Fruit fly (Drosophila melanogaster) whole organism, embryonic: ENCODE data around the gene Unc-115b.

ENCODE experiments used
- ATbp ChIP-seq: fragments of 200-800 bp; sonication (Bioruptor generic); optimal IDR thresholded peaks from 2 replicates; lab custom pipeline; 2017; ENCODE audit warnings: missing biosample characterization, mild to moderate bottlenecking, missing genetic modification characterization, missing genetic modification reagents
- Atf6 ChIP-seq: fragments of 200-800 bp; sonication (Bioruptor generic); IDR thresholded peaks from 2 replicates; pipeline ENCODE4 v1.3.6; 2022; ENCODE audit warnings: missing biosample characterization, missing genetic modification characterization
- CG1024 ChIP-seq: fragments of 200-800 bp; sonication (Bioruptor generic); IDR thresholded peaks from 2 replicates; pipeline ENCODE4 v1.3.6; 2022; ENCODE audit warnings: missing biosample characterization, missing genetic modification characterization
- CG10431 ChIP-seq: fragments of 200-800 bp; sonication (Bioruptor generic); optimal IDR thresholded peaks from 3 replicates; lab custom pipeline; 2018; ENCODE audit warnings: missing biosample characterization, mild to moderate bottlenecking, missing genetic modification characterization
- CG10543 ChIP-seq: fragments of 200-800 bp; sonication (Bioruptor generic); optimal IDR thresholded peaks from 3 replicates; lab custom pipeline; 2017; ENCODE audit warnings: missing biosample characterization, mild to moderate bottlenecking, missing genetic modification characterization, moderate library complexity
- CG1233 ChIP-seq: fragments of 200-800 bp; sonication (Bioruptor generic); optimal IDR thresholded peaks from 4 replicates; lab custom pipeline; 2018; ENCODE audit warnings: missing biosample characterization, mild to moderate bottlenecking, missing genetic modification characterization
- CG13624 ChIP-seq: fragments of 200-800 bp; sonication (Bioruptor generic); optimal IDR thresholded peaks from 2 replicates; lab custom pipeline; 2016; ENCODE audit warnings: missing biosample characterization, missing genetic modification characterization
- CG13775 ChIP-seq: fragments of 200-800 bp; sonication (Bioruptor generic); optimal IDR thresholded peaks from 3 replicates; lab custom pipeline; 2017; ENCODE audit warnings: missing biosample characterization, mild to moderate bottlenecking, missing genetic modification characterization
- CG14710 ChIP-seq: fragments of 200-800 bp; sonication (Bioruptor generic); optimal IDR thresholded peaks from 3 replicates; lab custom pipeline; 2019; ENCODE audit warnings: missing biosample characterization, mild to moderate bottlenecking, missing genetic modification characterization, moderate library complexity
- CG15601 ChIP-seq: fragments of 200-800 bp; sonication (Bioruptor generic); optimal IDR thresholded peaks from 3 replicates; lab custom pipeline; 2019; ENCODE audit warnings: missing biosample characterization, mild to moderate bottlenecking, missing genetic modification characterization, moderate library complexity
- CG15696 ChIP-seq: fragments of 200-800 bp; sonication (Bioruptor generic); optimal IDR thresholded peaks from 2 replicates; lab custom pipeline; 2019; ENCODE audit warnings: missing biosample characterization, mild to moderate bottlenecking, missing genetic modification characterization, moderate library complexity
- CG17568 ChIP-seq: fragments of 200-800 bp; sonication (Bioruptor generic); optimal IDR thresholded peaks from 2 replicates; lab custom pipeline; 2018; ENCODE audit warnings: missing biosample characterization, mild to moderate bottlenecking, missing genetic modification characterization, moderate library complexity
- CG17829 ChIP-seq: fragments of 200-800 bp; optimal IDR thresholded peaks from 2 replicates; lab custom pipeline; 2019; ENCODE audit warnings: missing biosample characterization, mild to moderate bottlenecking, missing genetic modification characterization, moderate library complexity
- CG2199 ChIP-seq: fragments of 200-800 bp; sonication (Bioruptor generic); IDR thresholded peaks from 3 replicates; pipeline ENCODE4 v1.3.6; 2022; ENCODE audit warnings: missing biosample characterization, missing genetic modification characterization
- CG2875 ChIP-seq: fragments of 200-800 bp; sonication (Bioruptor generic); optimal IDR thresholded peaks from 2 replicates; lab custom pipeline; 2017; ENCODE audit warnings: missing biosample characterization, mild to moderate bottlenecking, missing genetic modification characterization, missing genetic modification reagents
- CG33213 ChIP-seq: fragments of 200-800 bp; sonication (Bioruptor generic); optimal IDR thresholded peaks from 3 replicates; lab custom pipeline; 2016; ENCODE audit warnings: missing biosample characterization, missing genetic modification characterization
- CG4404 ChIP-seq: fragments of 200-800 bp; sonication (Bioruptor generic); IDR thresholded peaks from 2 replicates; pipeline ENCODE4 v1.3.6; 2022; ENCODE audit warnings: missing biosample characterization, missing genetic modification characterization
- CG8388 ChIP-seq: fragments of 200-800 bp; sonication (Bioruptor generic); optimal IDR thresholded peaks from 2 replicates; lab custom pipeline; 2019; ENCODE audit warnings: missing biosample characterization, mild to moderate bottlenecking, missing genetic modification characterization, moderate library complexity
- CG9437 ChIP-seq: fragments of 200-800 bp; sonication (Bioruptor generic); optimal IDR thresholded peaks from 2 replicates; lab custom pipeline; 2018; ENCODE audit warnings: missing biosample characterization, mild to moderate bottlenecking, missing genetic modification characterization
- Chrac-16 ChIP-seq: fragments of 200-800 bp; sonication (Bioruptor generic); optimal IDR thresholded peaks from 3 replicates; lab custom pipeline; 2016; ENCODE audit warnings: missing biosample characterization, missing genetic modification characterization
- Deaf1 ChIP-seq: fragments of 200-800 bp; optimal IDR thresholded peaks from 3 replicates; lab custom pipeline; 2019; ENCODE audit warnings: missing biosample characterization, mild to moderate bottlenecking, missing genetic modification characterization, moderate library complexity
- Dp ChIP-seq: fragments of 200-800 bp; sonication (Bioruptor generic); optimal IDR thresholded peaks from 2 replicates; lab custom pipeline; 2018; ENCODE audit warnings: missing biosample characterization, mild to moderate bottlenecking, missing genetic modification characterization, moderate library complexity
- ERR ChIP-seq: fragments of 200-800 bp; sonication (Bioruptor generic); optimal IDR thresholded peaks from 2 replicates; lab custom pipeline; 2016; ENCODE audit warnings: missing biosample characterization, missing genetic modification characterization
- Gsc ChIP-seq: fragments of 200-800 bp; sonication (Bioruptor generic); IDR thresholded peaks from 2 replicates; pipeline ENCODE4 v1.3.6; 2022; ENCODE audit warnings: missing biosample characterization, missing genetic modification characterization
- HLHmδ ChIP-seq: fragments of 200-800 bp; sonication (Bioruptor generic); optimal IDR thresholded peaks from 2 replicates; lab custom pipeline; 2018; ENCODE audit warnings: missing biosample characterization, mild to moderate bottlenecking, missing genetic modification characterization, moderate library complexity
- Hey ChIP-seq: fragments of 200-800 bp; sonication (Bioruptor generic); optimal IDR thresholded peaks from 3 replicates; lab custom pipeline; 2018; ENCODE audit warnings: missing biosample characterization, mild to moderate bottlenecking, missing genetic modification characterization
- Mes4 ChIP-seq: fragments of 200-800 bp; sonication (Bioruptor generic); optimal IDR thresholded peaks from 2 replicates; lab custom pipeline; 2016; ENCODE audit warnings: missing biosample characterization, missing genetic modification characterization
- Pdp1 ChIP-seq, 2 experiments: fragments of 200-800 bp; sonication (Bioruptor generic); optimal IDR thresholded peaks; 3 replicates each; lab custom pipeline; 2016; ENCODE audit warnings: missing biosample characterization in 2 of 2, missing genetic modification characterization in 2 of 2, mild to moderate bottlenecking in 1 of 2, moderate library complexity in 1 of 2
- Scr ChIP-seq: fragments of 200-800 bp; sonication (Bioruptor generic); IDR thresholded peaks from 2 replicates; pipeline ENCODE4 v1.3.6; 2022; ENCODE audit warnings: missing biosample characterization, missing genetic modification characterization; ENCODE audit not compliant: partially characterized antibody
- Trl ChIP-seq, 3 experiments: fragments of >200 bp in 2 of 3; fragments of 200-800 bp in 1 of 3; sonication (Bioruptor generic) in 1 of 3; optimal IDR thresholded peaks; 2 replicates in 1 of 3; 3 replicates in 2 of 3; lab custom pipeline; 2016 to 2017; ENCODE audit warnings: missing biosample characterization in 1 of 3, missing genetic modification characterization in 1 of 3
- ato ChIP-seq: fragments of 200-800 bp; sonication (Bioruptor generic); IDR thresholded peaks from 2 replicates; pipeline ENCODE4 v1.3.6; 2022; ENCODE audit warnings: missing biosample characterization, missing genetic modification characterization; ENCODE audit not compliant: partially characterized antibody
- bigmax ChIP-seq: fragments of 200-800 bp; sonication (Bioruptor generic); optimal IDR thresholded peaks from 2 replicates; lab custom pipeline; 2018; ENCODE audit warnings: missing biosample characterization, mild to moderate bottlenecking, missing genetic modification characterization
- bowl ChIP-seq: fragments of 200-800 bp; sonication (Bioruptor generic); IDR thresholded peaks from 2 replicates; pipeline ENCODE4 v1.3.6; 2022; ENCODE audit warnings: missing biosample characterization, missing genetic modification characterization
- chm ChIP-seq: fragments of 200-800 bp; sonication (Bioruptor generic); IDR thresholded peaks from 2 replicates; pipeline ENCODE4 v1.3.6; 2022; ENCODE audit warnings: missing biosample characterization, missing genetic modification characterization
- crp ChIP-seq, 2 experiments: fragments of 200-800 bp; sonication (Bioruptor generic); optimal IDR thresholded peaks; 2 replicates in 1 of 2; 3 replicates in 1 of 2; lab custom pipeline; 2017; ENCODE audit warnings: missing biosample characterization in 2 of 2, missing genetic modification characterization in 2 of 2, mild to moderate bottlenecking in 1 of 2, moderate library complexity in 1 of 2
- ems ChIP-seq: fragments of 200-800 bp; sonication (Bioruptor generic); optimal IDR thresholded peaks from 3 replicates; lab custom pipeline; 2016; ENCODE audit warnings: missing biosample characterization, missing genetic modification characterization
- fru ChIP-seq: fragments of >200 bp; optimal IDR thresholded peaks from 2 replicates; lab custom pipeline; 2017
- gcm2 ChIP-seq: fragments of 200-800 bp; sonication (Bioruptor generic); optimal IDR thresholded peaks from 2 replicates; lab custom pipeline; 2016; ENCODE audit warnings: missing biosample characterization, missing genetic modification characterization
- gsb-n ChIP-seq: fragments of 200-800 bp; sonication (Bioruptor generic); optimal IDR thresholded peaks from 3 replicates; lab custom pipeline; 2018; ENCODE audit warnings: missing biosample characterization, mild to moderate bottlenecking, missing genetic modification characterization
- insv ChIP-seq, 2 experiments: fragments of 200-800 bp; sonication (Bioruptor generic); optimal IDR thresholded peaks; 3 replicates each; lab custom pipeline; 2016 to 2018; ENCODE audit warnings: missing biosample characterization in 2 of 2, missing genetic modification characterization in 2 of 2
- inv ChIP-seq: fragments of 200-800 bp; sonication (Bioruptor generic); IDR thresholded peaks from 2 replicates; pipeline ENCODE4 v1.3.6; 2022; ENCODE audit warnings: missing biosample characterization, missing genetic modification characterization; ENCODE audit not compliant: partially characterized antibody
- lilli ChIP-seq: fragments of 200-800 bp; sonication (Bioruptor generic); optimal IDR thresholded peaks from 3 replicates; lab custom pipeline; 2016; ENCODE audit warnings: missing biosample characterization, missing genetic modification characterization
- lmd ChIP-seq: fragments of 200-800 bp; sonication (Bioruptor generic); IDR thresholded peaks from 2 replicates; pipeline ENCODE4 v1.3.6; 2022; ENCODE audit warnings: missing biosample characterization, missing genetic modification characterization
- lola ChIP-seq, 3 experiments: fragments of >200 bp in 2 of 3; fragments of 200-800 bp in 1 of 3; sonication (Bioruptor generic) in 1 of 3; optimal IDR thresholded peaks; 2 replicates each; lab custom pipeline; 2017 to 2019; ENCODE audit warnings: missing biosample characterization in 3 of 3, missing genetic modification characterization in 3 of 3, mild to moderate bottlenecking in 1 of 3, moderate library complexity in 1 of 3
- oc ChIP-seq: fragments of 200-800 bp; sonication (Bioruptor generic); optimal IDR thresholded peaks from 2 replicates; lab custom pipeline; 2018; ENCODE audit warnings: missing biosample characterization, mild to moderate bottlenecking, missing genetic modification characterization, moderate library complexity
- peb ChIP-seq: fragments of 200-800 bp; sonication (Bioruptor generic); IDR thresholded peaks from 2 replicates; pipeline ENCODE4 v1.3.6; 2022; ENCODE audit warnings: missing biosample characterization, missing genetic modification characterization
- schlank ChIP-seq: fragments of 200-800 bp; sonication (Bioruptor generic); optimal IDR thresholded peaks from 2 replicates; lab custom pipeline; 2018; ENCODE audit warnings: missing biosample characterization, mild to moderate bottlenecking, missing genetic modification characterization
- sens ChIP-seq: fragments of 200-800 bp; sonication (Bioruptor generic); peaks from one replicate; lab custom pipeline; 2016; ENCODE audit warnings: missing biosample characterization, missing genetic modification characterization
- sqz ChIP-seq: fragments of 200-800 bp; sonication (Bioruptor generic); optimal IDR thresholded peaks from 3 replicates; lab custom pipeline; 2018; ENCODE audit warnings: missing biosample characterization, mild to moderate bottlenecking, missing genetic modification characterization

Gene Unc-115b

DNA sequence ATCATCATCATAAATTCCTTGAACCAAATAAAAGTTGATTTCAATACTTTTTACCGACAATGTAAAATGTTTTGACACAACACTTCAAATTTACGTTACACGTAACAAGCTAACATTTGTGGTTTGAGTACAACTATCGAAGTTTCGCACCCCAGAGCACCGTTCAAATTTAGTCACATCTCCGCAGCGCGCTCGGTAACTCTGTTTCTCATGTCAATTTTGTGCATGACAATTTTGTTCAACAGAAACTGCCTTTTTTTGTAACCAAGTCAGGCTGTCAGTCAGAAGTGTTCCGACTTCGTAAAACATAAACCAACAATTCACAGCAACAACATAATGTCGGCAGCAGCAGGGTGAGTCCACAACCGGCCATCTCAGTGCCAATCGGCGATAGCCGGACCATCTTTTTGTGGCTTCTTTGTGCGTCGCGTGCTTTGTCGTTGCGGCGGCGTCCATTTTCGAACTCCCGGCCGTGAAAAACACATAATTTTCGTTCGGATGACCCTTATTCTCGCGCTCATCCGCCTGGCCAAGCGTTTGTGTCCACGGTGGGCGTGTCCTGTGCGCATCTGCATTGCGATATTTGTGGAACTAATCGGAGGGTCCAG lies 14.7 kb downstream of the Unc-115b start, which contains the start of gene p23 (continued):
- TF ChIP-seq sqz (GFP tag; lab: Kevin White, UChicago) (no peak), CG33213 (GFP tag; lab: Kevin White, UChicago) (peak; percentile 69), Pdp1 (GFP tag; optimal IDR thresholded peaks at IDR 0.05; lab: Kevin White, UChicago) (peak in 1 of 2 experiments; percentile 86), Deaf1 (tag; lab: Kevin White, UChicago) (no peak), CG14710 (peak; percentile 66), CG4404 (GFP tag; lab: Robert Waterston, UW) (no peak), Scr (GFP tag; lab: Robert Waterston, UW) (peak; percentile 43; the same call in 1 of the 2 replicates), chm (peak; percentile 44; the same call in 1 of the 2 replicates), lmd (GFP tag; lab: Robert Waterston, UW) (no peak), CG9437 (GFP tag; lab: Kevin White, UChicago) (peak; percentile 58), CG8388 (GFP tag; lab: Kevin White, UChicago) (no peak), CG13624 (GFP tag; lab: Kevin White, UChicago) (peak; percentile 59), Atf6 (GFP tag; lab: Robert Waterston, UW) (no peak), CG2199 (GFP tag; lab: Robert Waterston, UW) (peak; percentile 52; the same call in 1 of the 3 replicates), CG10543 (peak; percentile 15), Hey (tag; lab: Kevin White, UChicago) (no peak), CG17568 (no peak), HLHmδ (GFP tag; lab: Kevin White, UChicago) (no peak), oc (tag; lab: Kevin White, UChicago) (no peak), ato (GFP tag; lab: Robert Waterston, UW) (no peak), CG1024 (GFP tag; lab: Robert Waterston, UW) (no peak), Mes4 (GFP tag; lab: Kevin White, UChicago) (no peak), Gsc (no peak), gsb-n (tag; lab: Kevin White, UChicago) (peak; percentile 32), ATbp (no peak), ems (GFP tag; lab: Kevin White, UChicago) (no peak), insv (GFP tag; optimal IDR thresholded peaks at IDR 0.05; lab: Kevin White, UChicago) (peak in 1 of 2 experiments; percentile 29), crp (GFP tag; optimal IDR thresholded peaks at IDR 0.05; lab: Kevin White, UChicago) (peak in 1 of 2 experiments; percentile 11), schlank (tag; lab: Kevin White, UChicago) (no peak), CG2875 (GFP tag; lab: Kevin White, UChicago) (no peak), sens (GFP tag; lab: Kevin White, UChicago) (peak; percentile 62), lola (GFP tag; optimal IDR thresholded peaks at IDR 0.05; lab: Kevin White, UChicago) (no peak), Chrac-16 (GFP tag; lab: Kevin White, UChicago) (no peak), CG15601 (tag; lab: Kevin White, UChicago) (peak; percentile 75), inv (GFP tag; lab: Robert Waterston, UW) (no peak), ERR (GFP tag; lab: Kevin White, UChicago) (peak; percentile 31), lilli (GFP tag; lab: Kevin White, UChicago) (no peak), bigmax (GFP tag; lab: Kevin White, UChicago) (peak; percentile 96), Dp (GFP tag; lab: Kevin White, UChicago) (peak; percentile 51), bowl (GFP tag; lab: Robert Waterston, UW) (no peak), CG17829 (tag; lab: Kevin White, UChicago) (peak; percentile 42), CG10431 (GFP tag; lab: Kevin White, UChicago) (no peak), gcm2 (GFP tag; lab: Kevin White, UChicago) (peak; percentile 30), CG13775 (GFP tag; lab: Kevin White, UChicago) (no peak), Trl (optimal IDR thresholded peaks at IDR 0.05; lab: Kevin White, UChicago) (no peak), Trl (GFP tag; optimal IDR thresholded peaks at IDR 0.05; lab: Kevin White, UChicago) (no peak), peb (no peak), CG1233 (no peak), fru (no peak), CG15696 (tag; lab: Kevin White, UChicago) (no peak)
